Worm (Caenorhabditis elegans): ENCODE data around the gene F10C2.5.

F10C2.5 gene

ce11 chrV:12024273-12024672 is 21.0 kb upstream of the F10C2.5 start (continued):
- TF ChIP-seq dmd-8 (GFP tag; IDR thresholded peaks at IDR 0.05) (peak; percentile 59; the same call in 1 of the 2 replicates), nhr-28 (tag; optimal IDR thresholded peaks at IDR 0.05) (no peak), ztf-11 (tag; optimal IDR thresholded peaks at IDR 0.05) (no peak), duxl-1 (tag; optimal IDR thresholded peaks at IDR 0.05; ENCODE audit: poor library complexity) (no peak), lim-7 (GFP tag; IDR thresholded peaks at IDR 0.05) (no peak), nhr-41 (GFP tag; IDR thresholded peaks at IDR 0.05) (no peak), nhr-10 (tag; optimal IDR thresholded peaks at IDR 0.05) (no peak), nhr-237 (tag; optimal IDR thresholded peaks at IDR 0.05) (no peak), ama-1 (optimal IDR thresholded peaks at IDR 0.05) (no peak), ceh-44 (GFP tag; IDR thresholded peaks at IDR 0.05) (no peak), ces-1 (GFP tag; optimal IDR thresholded peaks at IDR 0.05) (no peak), nhr-77 (tag; optimal IDR thresholded peaks at IDR 0.05) (no peak), lsy-2 (tag; optimal IDR thresholded peaks at IDR 0.05) (peak in 1 of 2 experiments; percentile 9), nhr-111 (GFP tag; optimal IDR thresholded peaks at IDR 0.05) (no peak), aly-2 (tag; optimal IDR thresholded peaks at IDR 0.05) (no peak), Y5F2A.4 (GFP tag; optimal IDR thresholded peaks at IDR 0.05) (no peak), skn-1 (tag; optimal IDR thresholded peaks at IDR 0.05) (no peak), F37D6.2 (tag; optimal IDR thresholded peaks at IDR 0.05) (peak; percentile 72), nhr-102 (tag; optimal IDR thresholded peaks at IDR 0.05) (no peak), snpc-4 (tag; optimal IDR thresholded peaks at IDR 0.05) (no peak), ctbp-1 (GFP tag; IDR thresholded peaks at IDR 0.05) (peak; percentile 79), nhr-76 (tag; optimal IDR thresholded peaks at IDR 0.05) (no peak), ceh-82 (tag; optimal IDR thresholded peaks at IDR 0.05) (no peak), lin-38 (GFP tag; IDR thresholded peaks at IDR 0.05) (no peak), zip-11 (GFP tag; IDR thresholded peaks at IDR 0.05) (no peak), attf-4 (tag; optimal IDR thresholded peaks at IDR 0.05) (no peak), nhr-25 (tag; optimal IDR thresholded peaks at IDR 0.05; ENCODE audit: borderline replicate concordance, insufficient read depth) (no peak), egl-27 (tag; optimal IDR thresholded peaks at IDR 0.05) (no peak), lin-39 (tag; optimal IDR thresholded peaks at IDR 0.05) (no peak), ceh-28 (tag; optimal IDR thresholded peaks at IDR 0.05) (no peak), unc-62 (GFP tag; optimal IDR thresholded peaks at IDR 0.05 in 1 of 2) (no peak), unc-62 (tag; optimal IDR thresholded peaks at IDR 0.05) (no peak), zfp-2 (tag; optimal IDR thresholded peaks at IDR 0.05) (no peak), pha-4 (GFP tag; IDR thresholded peaks at IDR 0.05) (no peak), pha-4 (tag; optimal IDR thresholded peaks at IDR 0.05) (no peak), spr-1 (tag; optimal IDR thresholded peaks at IDR 0.05) (no peak), T20F7.1 (GFP tag; optimal IDR thresholded peaks at IDR 0.05) (no peak), mes-2 (tag; optimal IDR thresholded peaks at IDR 0.05; ENCODE audit: poor library complexity, severe bottlenecking) (no peak), madf-5 (GFP tag; IDR thresholded peaks at IDR 0.05) (no peak), zip-2 (tag; optimal IDR thresholded peaks at IDR 0.05) (no peak), hlh-30 (tag; optimal IDR thresholded peaks at IDR 0.05; ENCODE audit: insufficient read depth) (peak; percentile 31), Y105C5A.15 (GFP tag; IDR thresholded peaks at IDR 0.05) (no peak), hif-1 (tag; optimal IDR thresholded peaks at IDR 0.05) (no peak), F44E2.7 (GFP tag; IDR thresholded peaks at IDR 0.05) (no peak), hlh-11 (tag; optimal IDR thresholded peaks at IDR 0.05) (peak; percentile 3), F10B5.3 (tag; optimal IDR thresholded peaks at IDR 0.05) (no peak), Y75B8A.6 (GFP tag; IDR thresholded peaks at IDR 0.05) (no peak), T26A8.4 (GFP tag; IDR thresholded peaks at IDR 0.05) (peak; percentile 29; the same call in 1 of the 2 replicates), dpl-1 (GFP tag; optimal IDR thresholded peaks at IDR 0.05) (no peak), rbr-2 (tag; optimal IDR thresholded peaks at IDR 0.05) (peak; percentile 47), pqm-1 (tag; optimal IDR thresholded peaks at IDR 0.05) (no peak), mxl-3 (GFP tag; optimal IDR thresholded peaks at IDR 0.05) (no peak), nhr-11 (tag; optimal IDR thresholded peaks at IDR 0.05) (peak; percentile 2)
